Worm (Caenorhabditis elegans) whole organism, L3 larva: ENCODE results near the gene R05A10.8.

Experiments
- R02D3.7 ChIP-seq: fragments of 150-350 bp; optimal IDR thresholded peaks from 2 replicates; lab custom pipeline; 2014; ENCODE audit warnings: missing biosample characterization, missing genetic modification characterization
- ZK546.5 ChIP-seq: sonication (generic microtip); optimal IDR thresholded peaks from 2 replicates; lab custom pipeline; 2017; ENCODE audit warnings: missing biosample characterization, missing genetic modification characterization
- aly-2 ChIP-seq: fragments of 150-350 bp; optimal IDR thresholded peaks from 2 replicates; lab custom pipeline; 2014; ENCODE audit warnings: missing biosample characterization, missing genetic modification characterization
- ama-1 ChIP-seq: fragments of 150-350 bp; optimal IDR thresholded peaks from 2 replicates; lab custom pipeline; 2018
- ceh-16 ChIP-seq: sonication (generic microtip); optimal IDR thresholded peaks from 2 replicates; lab custom pipeline; 2017; ENCODE audit warnings: missing biosample characterization, missing genetic modification characterization
- ceh-28 ChIP-seq: fragments of 150-350 bp; optimal IDR thresholded peaks from 2 replicates; lab custom pipeline; 2014; ENCODE audit warnings: missing biosample characterization, missing genetic modification reagents, missing genetic modification characterization
- ceh-82 ChIP-seq: fragments of 150-350 bp; optimal IDR thresholded peaks from 2 replicates; lab custom pipeline; 2014; ENCODE audit warnings: missing biosample characterization, missing genetic modification characterization
- ceh-9 ChIP-seq: sonication (generic microtip); optimal IDR thresholded peaks from 2 replicates; lab custom pipeline; 2018; ENCODE audit warnings: missing biosample characterization, missing genetic modification characterization
- egl-27 ChIP-seq: sonication (generic microtip); optimal IDR thresholded peaks from 4 replicates; lab custom pipeline; 2017; ENCODE audit warnings: missing biosample characterization, missing genetic modification reagents, missing genetic modification characterization
- egl-5 ChIP-seq: fragments of 150-350 bp; optimal IDR thresholded peaks from 2 replicates; lab custom pipeline; 2017; ENCODE audit warnings: missing biosample characterization, missing genetic modification reagents, missing genetic modification characterization, inconsistent platforms
- elt-1 ChIP-seq: fragments of 150-350 bp; optimal IDR thresholded peaks from 2 replicates; lab custom pipeline; 2014; ENCODE audit warnings: missing biosample characterization, missing genetic modification characterization
- elt-2 ChIP-seq: sonication (generic microtip); optimal IDR thresholded peaks from 2 replicates; lab custom pipeline; 2016; ENCODE audit warnings: missing genetic modification reagents, mild to moderate bottlenecking, missing genetic modification characterization, missing compliant biosample characterization
- elt-3 ChIP-seq, 3 experiments: fragments of 150-350 bp in 1 of 3; sonication (generic microtip) in 2 of 3; optimal IDR thresholded peaks; 2 replicates in 2 of 3; 4 replicates in 1 of 3; lab custom pipeline; 2014 to 2017; ENCODE audit warnings: missing biosample characterization in 3 of 3, missing genetic modification characterization in 3 of 3
- eor-1 ChIP-seq, 2 experiments: fragments of 150-350 bp; optimal IDR thresholded peaks; 2 replicates each; lab custom pipeline; 2014 to 2018; ENCODE audit warnings: missing biosample characterization in 2 of 2, missing genetic modification characterization in 2 of 2
- fkh-10 ChIP-seq: sonication (generic microtip); optimal IDR thresholded peaks from 2 replicates; lab custom pipeline; 2017; ENCODE audit warnings: missing biosample characterization, missing genetic modification reagents, missing genetic modification characterization
- fkh-2 ChIP-seq: fragments of 150-350 bp; optimal IDR thresholded peaks from 2 replicates; lab custom pipeline; 2014; ENCODE audit warnings: missing biosample characterization, missing genetic modification reagents, missing genetic modification characterization
- fos-1 ChIP-seq: fragments of 150-350 bp; optimal IDR thresholded peaks from 2 replicates; lab custom pipeline; 2014; ENCODE audit warnings: missing biosample characterization, missing genetic modification characterization
- hmg-11 ChIP-seq: sonication (generic microtip); optimal IDR thresholded peaks from 2 replicates; lab custom pipeline; 2016; ENCODE audit warnings: missing genetic modification characterization, missing compliant biosample characterization
- lin-15B ChIP-seq: fragments of 150-350 bp; optimal IDR thresholded peaks from 2 replicates; lab custom pipeline; 2014; ENCODE audit warnings: missing biosample characterization, missing genetic modification characterization
- lin-39 ChIP-seq: fragments of 150-350 bp; optimal IDR thresholded peaks from 2 replicates; lab custom pipeline; 2018; ENCODE audit warnings: missing biosample characterization, missing genetic modification reagents, missing genetic modification characterization
- lsy-12 ChIP-seq: sonication (generic microtip); optimal IDR thresholded peaks from 2 replicates; lab custom pipeline; 2016; ENCODE audit warnings: mild to moderate bottlenecking, missing genetic modification characterization, missing compliant biosample characterization
- mml-1 ChIP-seq: fragments of 150-350 bp; sonication (generic microtip); optimal IDR thresholded peaks from 3 replicates; lab custom pipeline; 2014; ENCODE audit warnings: missing biosample characterization, missing genetic modification characterization
- nfya-1 ChIP-seq: sonication (generic microtip); optimal IDR thresholded peaks from 2 replicates; lab custom pipeline; 2017; ENCODE audit warnings: missing genetic modification characterization, mild to moderate bottlenecking, missing compliant biosample characterization, antibody characterized with exemption, moderate library complexity; ENCODE audit not compliant: insufficient read depth
- nhr-11 ChIP-seq: fragments of 150-350 bp; optimal IDR thresholded peaks from 2 replicates; lab custom pipeline; 2014; ENCODE audit warnings: missing biosample characterization, missing genetic modification characterization
- nhr-12 ChIP-seq: fragments of 150-350 bp; optimal IDR thresholded peaks from 2 replicates; lab custom pipeline; 2014; ENCODE audit warnings: missing biosample characterization, missing genetic modification characterization
- nhr-23 ChIP-seq: fragments of 150-350 bp; optimal IDR thresholded peaks from 2 replicates; lab custom pipeline; 2014; ENCODE audit warnings: missing biosample characterization, missing genetic modification reagents, missing genetic modification characterization
- nhr-237 ChIP-seq: fragments of 150-350 bp; optimal IDR thresholded peaks from 2 replicates; lab custom pipeline; 2014; ENCODE audit warnings: missing biosample characterization, missing genetic modification characterization
- nhr-43 ChIP-seq: sonication (generic microtip); optimal IDR thresholded peaks from 2 replicates; lab custom pipeline; 2016; ENCODE audit warnings: mild to moderate bottlenecking, missing genetic modification characterization, missing compliant biosample characterization; ENCODE audit not compliant: poor library complexity, severe bottlenecking
- nhr-67 ChIP-seq: fragments of 150-350 bp; optimal IDR thresholded peaks from 2 replicates; lab custom pipeline; 2014; ENCODE audit warnings: missing biosample characterization, missing genetic modification characterization
- nhr-77 ChIP-seq: fragments of 150-350 bp; optimal IDR thresholded peaks from 2 replicates; lab custom pipeline; 2014; ENCODE audit warnings: missing biosample characterization, missing genetic modification characterization
- pha-4 ChIP-seq: fragments of 150-350 bp; optimal IDR thresholded peaks from 2 replicates; lab custom pipeline; 2014; ENCODE audit warnings: missing biosample characterization, missing genetic modification reagents, missing genetic modification characterization
- pqm-1 ChIP-seq: fragments of 150-350 bp; optimal IDR thresholded peaks from 2 replicates; lab custom pipeline; 2017; ENCODE audit warnings: missing biosample characterization, missing genetic modification characterization, inconsistent platforms
- snpc-4 ChIP-seq: fragments of 150-350 bp; optimal IDR thresholded peaks from 2 replicates; lab custom pipeline; 2014; ENCODE audit warnings: missing biosample characterization, missing genetic modification characterization
- tbx-2 ChIP-seq: sonication (generic microtip); optimal IDR thresholded peaks from 2 replicates; lab custom pipeline; 2016; ENCODE audit warnings: mild to moderate bottlenecking, missing genetic modification characterization, missing compliant biosample characterization
- unc-39 ChIP-seq: sonication (generic microtip); optimal IDR thresholded peaks from 4 replicates; lab custom pipeline; 2017; ENCODE audit warnings: missing biosample characterization, missing genetic modification characterization
- zag-1 ChIP-seq: fragments of 150-350 bp; optimal IDR thresholded peaks from 2 replicates; lab custom pipeline; 2014; ENCODE audit warnings: missing biosample characterization, missing genetic modification characterization
- ztf-11 ChIP-seq: fragments of 150-350 bp; optimal IDR thresholded peaks from 2 replicates; lab custom pipeline; 2014; ENCODE audit warnings: missing biosample characterization, missing genetic modification characterization
- ztf-4 ChIP-seq: fragments of 150-350 bp; optimal IDR thresholded peaks from 2 replicates; lab custom pipeline; 2014; ENCODE audit warnings: missing biosample characterization, missing genetic modification characterization

R05A10.8 gene

DNA sequence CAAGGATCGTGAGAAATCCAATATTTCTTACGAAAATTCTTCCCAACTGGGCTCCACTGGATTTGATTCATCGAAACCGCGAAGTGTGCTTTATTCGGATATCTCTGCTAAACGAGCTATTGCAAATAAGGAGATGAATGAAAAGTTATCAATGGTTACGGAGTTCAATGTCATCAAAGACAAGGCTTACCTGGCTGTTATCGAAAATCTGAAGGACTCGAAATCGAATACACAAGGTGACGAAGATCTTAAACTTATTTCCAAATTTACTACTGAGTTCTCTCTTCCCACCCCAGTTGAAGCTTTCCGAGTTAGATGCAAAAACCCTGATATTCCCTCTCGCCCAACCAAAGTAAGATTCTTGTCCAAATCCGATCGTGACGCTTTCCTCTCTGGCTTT, 28.3 kb upstream of the R05A10.8 start:
- TF ChIP-seq ama-1 (no peak), ztf-4 (no peak), fkh-2 (tag; lab: Kevin White, UChicago) (no peak), unc-39 (tag; lab: Kevin White, UChicago) (no peak)

DNA sequence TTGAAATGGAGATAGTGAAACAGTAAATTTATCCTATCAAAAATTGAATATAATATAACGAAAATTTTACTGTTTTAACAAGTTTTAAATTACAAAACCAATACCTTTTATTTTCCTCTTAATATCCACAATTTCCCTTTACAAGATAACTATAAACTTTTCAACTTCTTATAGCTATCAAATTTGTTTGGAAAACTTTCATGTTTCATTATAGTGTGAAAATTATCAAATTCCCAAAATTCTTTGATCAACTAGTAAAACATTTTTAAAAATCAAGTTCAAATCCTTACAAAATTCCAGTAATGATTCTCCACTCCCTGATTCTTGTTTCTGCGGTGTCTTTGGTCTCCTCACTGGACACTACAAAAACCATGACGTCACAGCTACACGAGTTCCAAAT, 24.1 kb upstream of the R05A10.8 start, which contains the start of gene R05A10.1:
Gene R05A10.1 (plus strand): TSS at position 301 of the 400 bp plus-strand sequence.
- TF ChIP-seq ceh-9 (tag; lab: Kevin White, UChicago) (no peak), pha-4 (tag; lab: Kevin White, UChicago) (no peak), fos-1 (tag; lab: Kevin White, UChicago) (no peak), nhr-67 (no peak), pqm-1 (no peak), aly-2 (no peak), nhr-12 (no peak), snpc-4 (tag; lab: Kevin White, UChicago) (no peak), nhr-11 (tag; lab: Kevin White, UChicago) (no peak), nhr-43 (no peak), nhr-77 (tag; lab: Kevin White, UChicago) (no peak), fkh-10 (GFP tag; lab: Kevin White, UChicago) (no peak), ZK546.5 (no peak), ztf-4 (no peak)

DNA sequence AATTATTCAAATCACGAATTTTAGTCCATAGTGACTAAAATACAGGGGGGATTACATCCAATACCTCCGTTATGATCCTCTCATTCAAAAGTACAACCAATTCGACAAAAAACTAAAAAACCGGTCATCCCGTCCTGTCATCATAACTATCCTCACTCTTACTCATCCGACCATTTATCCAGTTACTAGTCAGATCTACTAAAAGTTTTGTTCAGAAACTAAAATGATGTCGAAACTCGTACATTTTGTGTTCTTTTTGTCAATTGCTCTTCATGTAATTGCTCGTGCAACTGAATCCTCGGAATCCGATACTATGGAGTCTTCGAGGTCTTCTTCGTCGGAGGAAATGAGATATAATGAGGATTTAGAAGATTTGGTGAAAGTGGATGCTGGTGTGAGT, 19.1 kb upstream of the R05A10.8 start, which contains the start of gene R05A10.2:
Gene R05A10.2 (plus strand): TSS at position 214 of the 400 bp plus-strand sequence.
- TF ChIP-seq fkh-10 (GFP tag; lab: Kevin White, UChicago) (no peak), egl-5 (tag; lab: Kevin White, UChicago) (no peak), eor-1 (tag; optimal IDR thresholded peaks at IDR 0.05; lab: Kevin White, UChicago) (no peak), lin-15B (tag; lab: Kevin White, UChicago) (no peak), ZK546.5 (no peak), unc-39 (tag; lab: Kevin White, UChicago) (no peak), zag-1 (no peak), ceh-28 (no peak), nhr-12 (no peak), ztf-4 (no peak), pqm-1 (no peak), elt-3 (tag; optimal IDR thresholded peaks at IDR 0.05; lab: Kevin White, UChicago) (no peak), elt-1 (tag; lab: Kevin White, UChicago) (no peak), ceh-82 (no peak), pha-4 (tag; lab: Kevin White, UChicago) (no peak), hmg-11 (tag; lab: Kevin White, UChicago) (no peak)

DNA sequence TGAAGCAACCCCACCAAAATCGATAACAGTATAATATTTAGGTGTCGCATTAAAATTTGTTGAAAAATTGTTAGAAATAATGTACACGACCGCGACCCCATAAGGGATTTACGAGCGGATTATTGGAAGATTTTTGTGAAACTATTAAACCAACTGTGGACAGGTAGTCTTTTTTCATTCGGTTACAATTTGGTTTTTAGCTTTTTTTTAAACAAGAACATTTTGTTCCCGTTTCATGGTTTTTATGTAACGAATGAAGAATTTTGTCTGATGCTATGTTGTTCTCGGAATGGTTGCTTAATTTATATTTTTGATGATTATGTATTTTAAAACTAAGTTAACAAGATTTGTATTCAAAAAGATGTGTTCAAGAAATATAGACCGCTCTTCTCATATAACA, 18.4 kb upstream of the R05A10.8 start, which contains the start of gene R05A10.3:
Gene R05A10.3 (minus strand): TSS at position 101 of the 400 bp plus-strand sequence.
- no peak for TF ChIP-seq ceh-16
- no peak for TF ChIP-seq hmg-11 (tag; lab: Kevin White, UChicago)
- no peak for TF ChIP-seq fkh-10 (GFP tag; lab: Kevin White, UChicago)
- TF ChIP-seq ZK546.5 = no peak
- TF ChIP-seq ceh-9 (tag; lab: Kevin White, UChicago) = no peak
- TF ChIP-seq, all 47 proteins: peak for 0

DNA sequence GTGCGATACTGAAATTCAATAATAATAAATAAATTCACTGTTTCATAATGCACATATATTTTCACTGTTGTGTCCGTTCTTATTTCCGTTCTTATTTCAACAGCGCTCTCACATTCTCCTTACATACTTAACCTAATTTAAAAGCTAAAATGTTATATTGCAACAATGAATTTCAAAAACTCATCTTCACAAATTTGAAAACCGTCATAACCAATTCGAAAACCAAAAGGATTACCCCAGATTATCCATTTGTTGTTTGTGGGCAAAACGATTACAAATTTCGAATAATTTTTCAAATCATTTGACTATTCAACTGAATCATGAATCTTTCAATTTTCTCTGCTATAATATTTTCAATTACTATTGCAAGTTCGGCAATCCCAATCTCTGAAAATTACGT, 14.2 kb upstream of the R05A10.8 start, which contains the start of gene R05A10.4:
Gene R05A10.4 (plus strand): TSS at position 301 of the 400 bp plus-strand sequence.
- TF ChIP-seq egl-27 (tag; lab: Kevin White, UChicago) (no peak), ztf-4 (no peak), hmg-11 (tag; lab: Kevin White, UChicago) (no peak), nfya-1 (tag; lab: Kevin White, UChicago) (no peak), eor-1 (tag; optimal IDR thresholded peaks at IDR 0.05; lab: Kevin White, UChicago) (no peak), unc-39 (tag; lab: Kevin White, UChicago) (no peak), ceh-28 (no peak), mml-1 (no peak), lin-39 (tag; lab: Kevin White, UChicago) (no peak), tbx-2 (tag; lab: Kevin White, UChicago) (no peak)

DNA sequence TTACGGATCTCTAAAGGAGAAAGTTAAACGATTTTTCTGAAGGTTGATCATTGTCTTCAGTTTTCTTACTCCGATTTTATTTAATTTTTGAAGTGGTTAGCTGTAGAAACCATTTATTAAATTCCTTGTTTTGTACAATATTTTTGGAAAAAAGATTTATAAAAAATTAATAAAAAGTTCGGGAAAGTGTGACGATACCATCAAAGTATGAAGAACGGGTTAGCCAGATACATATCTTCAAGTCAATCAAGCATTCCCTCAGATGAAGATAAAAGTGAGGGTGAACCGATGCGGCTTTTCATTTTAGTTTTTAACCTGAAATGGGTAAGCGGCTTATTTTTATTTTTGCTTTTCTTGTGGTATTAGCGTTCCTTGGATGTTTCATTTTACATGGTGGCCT, 7.5 kb upstream of the R05A10.8 start, which contains the start of gene R05A10.6:
Gene R05A10.6 (plus strand): TSS at position 301 of the 400 bp plus-strand sequence.
- no peak for TF ChIP-seq nhr-237
- TF ChIP-seq hmg-11 (tag; lab: Kevin White, UChicago) = no peak
- no peak for TF ChIP-seq elt-2 (tag; lab: Kevin White, UChicago)
- no peak for TF ChIP-seq mml-1
- no peak for TF ChIP-seq nhr-23 (tag; lab: Kevin White, UChicago)
- TF ChIP-seq lsy-12 (tag; lab: Kevin White, UChicago) = no peak
- no peak for TF ChIP-seq ceh-28
- no peak for TF ChIP-seq ztf-11
- no peak for TF ChIP-seq pha-4 (tag; lab: Kevin White, UChicago)
- no peak for TF ChIP-seq ZK546.5
- TF ChIP-seq lin-15B (tag; lab: Kevin White, UChicago) = no peak
- no peak for TF ChIP-seq R02D3.7
- TF ChIP-seq fkh-2 (tag; lab: Kevin White, UChicago) = no peak
